Worm (Caenorhabditis elegans) whole organism, L2 larva: ENCODE data around the gene C31C9.7.

Experiments
- C34F6.9 ChIP-seq: fragments of 150-350 bp; optimal IDR thresholded peaks from 2 replicates; lab custom pipeline; 2014; ENCODE audit warnings: missing biosample characterization, missing genetic modification characterization
- F13H6.1 ChIP-seq: sonication (generic microtip); optimal IDR thresholded peaks from 2 replicates; lab custom pipeline; 2016; ENCODE audit warnings: missing genetic modification characterization, missing compliant biosample characterization
- R02D3.7 ChIP-seq: fragments of 150-350 bp; optimal IDR thresholded peaks from 2 replicates; lab custom pipeline; 2014; ENCODE audit warnings: missing biosample characterization, missing genetic modification characterization
- ZK546.5 ChIP-seq: sonication (generic microtip); optimal IDR thresholded peaks from 2 replicates; lab custom pipeline; 2017; ENCODE audit warnings: missing biosample characterization, missing genetic modification characterization
- alr-1 ChIP-seq: fragments of 150-350 bp; optimal IDR thresholded peaks from 2 replicates; lab custom pipeline; 2014; ENCODE audit warnings: missing biosample characterization, missing genetic modification characterization
- blmp-1 ChIP-seq: sonication (generic microtip); optimal IDR thresholded peaks from 2 replicates; lab custom pipeline; 2017; ENCODE audit warnings: missing genetic modification characterization, mild to moderate bottlenecking, missing compliant biosample characterization, antibody characterized with exemption, moderate library complexity; ENCODE audit not compliant: insufficient read depth
- crh-2 ChIP-seq: sonication (generic microtip); optimal IDR thresholded peaks from 2 replicates; lab custom pipeline; 2017; ENCODE audit warnings: missing biosample characterization, missing genetic modification characterization
- dmd-4 ChIP-seq: sonication (generic microtip); optimal IDR thresholded peaks from 2 replicates; lab custom pipeline; 2017; ENCODE audit warnings: missing biosample characterization, missing genetic modification characterization
- egl-27 ChIP-seq: sonication (generic microtip); optimal IDR thresholded peaks from 3 replicates; lab custom pipeline; 2017; ENCODE audit warnings: missing biosample characterization, missing genetic modification reagents, missing genetic modification characterization
- elt-1 ChIP-seq: fragments of 150-350 bp; optimal IDR thresholded peaks from 2 replicates; lab custom pipeline; 2014; ENCODE audit warnings: missing biosample characterization, missing genetic modification characterization
- elt-3 ChIP-seq: sonication (generic microtip); optimal IDR thresholded peaks from 2 replicates; lab custom pipeline; 2017; ENCODE audit warnings: missing biosample characterization, missing genetic modification characterization
- fos-1 ChIP-seq: fragments of 150-350 bp; optimal IDR thresholded peaks from 2 replicates; lab custom pipeline; 2014; ENCODE audit warnings: missing biosample characterization, missing genetic modification characterization
- gmeb-1 ChIP-seq: fragments of 150-350 bp; optimal IDR thresholded peaks from 2 replicates; lab custom pipeline; 2014; ENCODE audit warnings: missing biosample characterization, missing genetic modification characterization
- lin-11 ChIP-seq: fragments of 150-350 bp; sonication (generic microtip); optimal IDR thresholded peaks from 2 replicates; lab custom pipeline; 2014; ENCODE audit warnings: missing biosample characterization, missing genetic modification characterization, inconsistent platforms, mixed read lengths
- lin-13 ChIP-seq: fragments of 150-350 bp; optimal IDR thresholded peaks from 2 replicates; lab custom pipeline; 2014; ENCODE audit warnings: missing biosample characterization, missing genetic modification reagents, missing genetic modification characterization
- lin-39 ChIP-seq: fragments of 150-350 bp; optimal IDR thresholded peaks from 2 replicates; lab custom pipeline; 2014; ENCODE audit warnings: missing biosample characterization, missing genetic modification reagents, missing genetic modification characterization
- lsy-2 ChIP-seq, 2 experiments: fragments of 150-350 bp in 1 of 2; sonication (generic microtip) in 1 of 2; optimal IDR thresholded peaks; 2 replicates each; lab custom pipeline; 2014 to 2017; ENCODE audit warnings: missing biosample characterization in 2 of 2, missing genetic modification characterization in 2 of 2
- mdl-1 ChIP-seq, 2 experiments: fragments of 150-350 bp in 1 of 2; sonication (generic microtip) in 1 of 2; optimal IDR thresholded peaks; 2 replicates each; lab custom pipeline; 2017; ENCODE audit warnings: missing biosample characterization in 2 of 2, missing genetic modification characterization in 2 of 2
- nhr-10 ChIP-seq: sonication (generic microtip); optimal IDR thresholded peaks from 2 replicates; lab custom pipeline; 2017; ENCODE audit warnings: missing biosample characterization, missing genetic modification characterization
- nhr-129 ChIP-seq: fragments of 150-350 bp; optimal IDR thresholded peaks from 2 replicates; lab custom pipeline; 2014; ENCODE audit warnings: missing biosample characterization, missing genetic modification characterization
- nhr-23 ChIP-seq: fragments of 150-350 bp; optimal IDR thresholded peaks from 2 replicates; lab custom pipeline; 2014; ENCODE audit warnings: missing biosample characterization, missing genetic modification reagents, missing genetic modification characterization
- nhr-25 ChIP-seq: fragments of 150-350 bp; sonication (generic microtip); optimal IDR thresholded peaks from 3 replicates; lab custom pipeline; 2014; ENCODE audit warnings: missing biosample characterization, missing genetic modification characterization
- nhr-6 ChIP-seq: fragments of 150-350 bp; optimal IDR thresholded peaks from 2 replicates; lab custom pipeline; 2014; ENCODE audit warnings: missing biosample characterization, missing genetic modification characterization
- peb-1 ChIP-seq: fragments of 150-350 bp; optimal IDR thresholded peaks from 2 replicates; lab custom pipeline; 2014; ENCODE audit warnings: missing biosample characterization, missing genetic modification characterization
- skn-1 ChIP-seq: sonication (generic microtip); optimal IDR thresholded peaks from 2 replicates; lab custom pipeline; 2017; ENCODE audit warnings: missing biosample characterization, missing genetic modification characterization
- sma-3 ChIP-seq: sonication (generic microtip); optimal IDR thresholded peaks from 2 replicates; lab custom pipeline; 2016; ENCODE audit warnings: missing genetic modification reagents, missing genetic modification characterization, missing compliant biosample characterization
- sma-9 ChIP-seq, 2 experiments: fragments of 150-350 bp in 1 of 2; sonication (generic microtip) in 1 of 2; optimal IDR thresholded peaks; 2 replicates each; lab custom pipeline; 2014 to 2016; ENCODE audit warnings: missing genetic modification characterization in 2 of 2, mild to moderate bottlenecking in 1 of 2, missing biosample characterization in 1 of 2, missing compliant biosample characterization in 1 of 2, missing genetic modification reagents in 1 of 2, moderate library complexity in 1 of 2
- unc-55 ChIP-seq: fragments of 150-350 bp; sonication (generic microtip); optimal IDR thresholded peaks from 3 replicates; lab custom pipeline; 2014; ENCODE audit warnings: missing biosample characterization, missing genetic modification reagents, missing genetic modification characterization
- zag-1 ChIP-seq: fragments of 150-350 bp; optimal IDR thresholded peaks from 2 replicates; lab custom pipeline; 2014; ENCODE audit warnings: missing biosample characterization, missing genetic modification characterization
- ztf-1 ChIP-seq: fragments of 200-800 bp; sonication (Bioruptor generic); conservative IDR thresholded peaks from 2 replicates; pipeline ENCODE4 v1.3.6; 2022; ENCODE audit warnings: missing genetic modification characterization, missing compliant biosample characterization
- ztf-11 ChIP-seq: sonication (generic microtip); optimal IDR thresholded peaks from 2 replicates; lab custom pipeline; 2017; ENCODE audit warnings: missing biosample characterization, missing genetic modification characterization
- ztf-4 ChIP-seq: fragments of 150-350 bp; optimal IDR thresholded peaks from 2 replicates; lab custom pipeline; 2014; ENCODE audit warnings: missing biosample characterization, missing genetic modification characterization

C31C9.7 gene

ce11 chrII:13685581-13685980 lies 16.7 kb downstream of the C31C9.7 start:
- TF ChIP-seq sma-3 (GFP tag; lab: Kevin White, UChicago), result no peak
- no peak for TF ChIP-seq zag-1 (tag; lab: Kevin White, UChicago)
- TF ChIP-seq ztf-1, result no peak
- TF ChIP-seq lsy-2 (tag; optimal IDR thresholded peaks at IDR 0.05; lab: Kevin White, UChicago), result no peak
- TF ChIP-seq ztf-11 (tag; lab: Kevin White, UChicago), result no peak
- no peak for TF ChIP-seq nhr-23 (tag; lab: Kevin White, UChicago)
- no peak for TF ChIP-seq skn-1
- TF ChIP-seq peb-1 (tag; lab: Kevin White, UChicago), result no peak
- TF ChIP-seq alr-1, result no peak
- no peak for TF ChIP-seq lin-13 (GFP tag; lab: Kevin White, UChicago)
- no peak for TF ChIP-seq unc-55 (GFP tag; lab: Kevin White, UChicago)
- TF ChIP-seq F13H6.1 (tag; lab: Kevin White, UChicago), result no peak
- TF ChIP-seq nhr-129 (tag; lab: Kevin White, UChicago), result no peak
- no peak for TF ChIP-seq mdl-1 (tag; optimal IDR thresholded peaks at IDR 0.05; lab: Kevin White, UChicago)
- TF ChIP-seq crh-2, result no peak

ce11 chrII:13694712-13695111 lies 25.8 kb downstream of the C31C9.7 start, which contains the start of gene rpoa-1:
TSS of gene rpoa-1 (minus strand) at chrII:13694795.
- peak; percentile 25 for TF ChIP-seq gmeb-1 (tag; lab: Kevin White, UChicago)
- peak in 1 of 2 experiments; percentile 70 for TF ChIP-seq lsy-2 (tag; optimal IDR thresholded peaks at IDR 0.05; lab: Kevin White, UChicago)
- TF ChIP-seq sma-9 (GFP tag; optimal IDR thresholded peaks at IDR 0.05; lab: Kevin White, UChicago), result no peak
- no peak for TF ChIP-seq sma-9 (tag; optimal IDR thresholded peaks at IDR 0.05; lab: Kevin White, UChicago)
- TF ChIP-seq fos-1, result peak; percentile 0
- no peak for TF ChIP-seq elt-3 (tag; lab: Kevin White, UChicago)
- peak; percentile 46 for TF ChIP-seq C34F6.9 (tag; lab: Kevin White, UChicago)
- peak; percentile 44 for TF ChIP-seq unc-55 (GFP tag; lab: Kevin White, UChicago)
- TF ChIP-seq ztf-4, result no peak
- no peak for TF ChIP-seq nhr-10 (tag; lab: Kevin White, UChicago)

DNA sequence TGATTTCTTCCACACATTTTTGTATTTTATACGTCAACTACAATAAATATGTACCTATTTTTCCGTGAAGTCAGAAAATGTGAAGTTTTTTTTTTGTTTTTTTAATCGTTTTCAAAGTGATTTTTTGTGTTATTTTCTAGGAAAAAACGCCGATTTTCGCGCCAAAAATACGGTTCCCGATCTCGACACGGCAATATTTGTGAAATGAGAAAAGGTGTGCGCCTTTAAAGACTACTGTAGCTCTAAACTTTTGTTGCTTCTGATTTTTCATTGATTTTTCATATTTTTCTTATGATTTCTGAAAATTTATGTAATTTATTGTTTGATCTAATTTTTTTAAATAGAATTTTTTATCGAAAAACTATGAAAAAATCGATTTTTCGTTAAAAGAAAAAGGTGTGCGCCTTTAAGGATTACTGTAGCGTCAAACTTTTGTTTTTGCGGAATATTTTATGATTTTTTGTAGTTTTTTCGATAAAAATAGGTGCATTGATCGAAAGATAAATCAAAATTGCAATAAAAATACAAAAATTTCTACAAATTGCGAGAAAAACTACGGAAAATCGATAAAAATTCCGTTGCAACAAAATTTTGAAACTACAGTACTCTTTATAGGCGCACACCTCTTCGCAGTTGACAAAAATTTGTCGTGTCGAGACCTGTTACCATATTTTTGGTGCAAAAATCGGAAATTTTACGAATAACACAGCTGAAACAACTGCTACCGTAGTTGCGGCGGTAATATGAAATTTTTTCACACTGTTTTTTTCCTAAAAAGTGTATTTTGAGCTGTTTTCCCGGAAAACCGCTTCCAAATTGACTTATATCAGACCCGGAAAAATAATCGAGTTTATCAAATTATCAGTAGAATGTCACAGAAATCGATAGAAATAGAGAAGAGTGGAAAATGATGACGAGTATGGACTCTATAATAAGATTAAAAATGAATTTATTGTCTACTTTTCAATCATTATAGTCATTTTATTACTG lies 26.7 kb downstream of the C31C9.7 start, which contains the start of gene kqt-3:
kqt-3 (plus strand) TSS at position 940 of the 990 bp plus-strand sequence.
- TF ChIP-seq nhr-10 (tag; lab: Kevin White, UChicago) (no peak), dmd-4 (tag; lab: Kevin White, UChicago) (no peak), sma-3 (GFP tag; lab: Kevin White, UChicago) (no peak), ztf-11 (tag; lab: Kevin White, UChicago) (no peak), elt-1 (tag; lab: Kevin White, UChicago) (no peak), mdl-1 (tag; optimal IDR thresholded peaks at IDR 0.05; lab: Kevin White, UChicago) (no peak), fos-1 (peak; percentile 26), nhr-6 (no peak), ZK546.5 (tag; lab: Kevin White, UChicago) (no peak)

- TF ChIP-seq F13H6.1 (tag; lab: Kevin White, UChicago) (no peak), unc-55 (GFP tag; lab: Kevin White, UChicago) (no peak), lsy-2 (tag; optimal IDR thresholded peaks at IDR 0.05; lab: Kevin White, UChicago) (no peak), ztf-4 (no peak), egl-27 (no peak), fos-1 (no peak), nhr-6 (no peak), peb-1 (tag; lab: Kevin White, UChicago) (no peak), dmd-4 (tag; lab: Kevin White, UChicago) (no peak), nhr-25 (tag; lab: Kevin White, UChicago) (no peak), R02D3.7 (tag; lab: Kevin White, UChicago) (no peak), sma-3 (GFP tag; lab: Kevin White, UChicago) (no peak)
Observed at ce11 chrII:13697691-13698090, 28.8 kb downstream of the C31C9.7 start.

DNA sequence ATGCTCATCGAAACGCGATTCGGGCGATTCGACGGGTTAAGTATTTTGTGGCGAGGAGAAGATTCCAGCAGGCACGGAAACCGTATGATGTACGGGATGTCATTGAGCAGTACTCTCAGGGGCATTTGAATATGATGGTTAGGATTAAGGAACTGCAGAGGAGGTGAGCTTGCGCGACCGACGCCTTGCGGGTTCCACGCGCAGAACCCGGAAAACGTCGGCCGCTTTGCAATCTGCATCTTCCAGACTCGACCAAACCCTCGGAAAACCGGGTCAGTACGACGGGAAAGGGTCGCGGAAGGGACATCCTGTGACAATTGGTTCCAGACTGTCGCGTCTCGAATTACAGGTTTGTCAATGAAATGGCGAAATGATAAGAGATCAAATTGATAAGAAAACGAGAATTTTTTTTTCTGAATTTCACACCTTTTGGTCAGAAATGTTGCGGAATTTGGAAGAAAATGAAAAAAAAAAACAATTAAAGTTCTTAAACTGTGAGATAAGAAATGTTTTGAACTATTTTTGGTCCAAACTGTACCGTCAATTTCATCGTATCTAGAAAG lies 42.7 kb downstream of the C31C9.7 start:
- TF ChIP-seq gmeb-1 (tag; lab: Kevin White, UChicago), result no peak
- no peak for TF ChIP-seq lin-39 (tag; lab: Kevin White, UChicago)
- TF ChIP-seq blmp-1 (tag; lab: Kevin White, UChicago), result no peak
- TF ChIP-seq sma-9 (GFP tag; optimal IDR thresholded peaks at IDR 0.05; lab: Kevin White, UChicago), result peak; percentile 6
- no peak for TF ChIP-seq sma-9 (tag; optimal IDR thresholded peaks at IDR 0.05; lab: Kevin White, UChicago)
- TF ChIP-seq lin-11 (tag; lab: Kevin White, UChicago), result no peak
- peak; percentile 40 for TF ChIP-seq fos-1
- TF ChIP-seq peb-1 (tag; lab: Kevin White, UChicago), result no peak
